Fruit fly (Drosophila melanogaster) whole organism, prepupa: ENCODE results near the gene CG15912.
A peak's percentile ranks its signal among the peaks of the same experiment; 100 is the strongest.

Experiments used
- CG10631 ChIP-seq: fragments of 200-800 bp; sonication (Bioruptor generic); optimal IDR thresholded peaks from 2 replicates; lab custom pipeline; 2016; ENCODE audit warnings: missing biosample characterization, missing genetic modification characterization
- CG10669 ChIP-seq: fragments of 200-800 bp; sonication (Bioruptor generic); optimal IDR thresholded peaks from 3 replicates; lab custom pipeline; 2018; ENCODE audit warnings: missing biosample characterization, mild to moderate bottlenecking, missing genetic modification characterization, moderate library complexity
- CG11294 ChIP-seq: fragments of 200-800 bp; sonication (Bioruptor generic); IDR thresholded peaks from 2 replicates; pipeline ENCODE4 v1.3.6; 2022; ENCODE audit warnings: missing biosample characterization, missing genetic modification characterization
- CG15336 ChIP-seq: fragments of 200-800 bp; sonication (Bioruptor generic); IDR thresholded peaks from 2 replicates; pipeline ENCODE4 v1.3.6; 2022; ENCODE audit warnings: missing biosample characterization, missing genetic modification characterization
- CG31627 ChIP-seq: fragments of 200-800 bp; sonication (Bioruptor generic); optimal IDR thresholded peaks from 3 replicates; lab custom pipeline; 2016; ENCODE audit warnings: missing biosample characterization, missing genetic modification characterization
- CG32006 ChIP-seq: fragments of 200-800 bp; sonication (Bioruptor generic); optimal IDR thresholded peaks from 3 replicates; lab custom pipeline; 2017; ENCODE audit warnings: missing biosample characterization, mild to moderate bottlenecking, missing genetic modification characterization
- CG34406 ChIP-seq: fragments of 200-800 bp; sonication (Bioruptor generic); optimal IDR thresholded peaks from 3 replicates; lab custom pipeline; 2016; ENCODE audit warnings: missing biosample characterization, missing genetic modification characterization
- CG4318 ChIP-seq: fragments of 200-800 bp; sonication (Bioruptor generic); optimal IDR thresholded peaks from 3 replicates; lab custom pipeline; 2017; ENCODE audit warnings: missing biosample characterization, mild to moderate bottlenecking, missing genetic modification characterization
- CG6163 ChIP-seq: fragments of 200-800 bp; sonication (Bioruptor generic); IDR thresholded peaks from 3 replicates; pipeline ENCODE4 v1.3.6; 2022; ENCODE audit warnings: missing biosample characterization, missing genetic modification characterization
- CG6276 ChIP-seq: fragments of 200-800 bp; sonication (Bioruptor generic); optimal IDR thresholded peaks from 2 replicates; lab custom pipeline; 2017; ENCODE audit warnings: missing biosample characterization, mild to moderate bottlenecking, missing genetic modification characterization
- CG6792 ChIP-seq: fragments of 200-800 bp; sonication (Bioruptor generic); optimal IDR thresholded peaks from 3 replicates; lab custom pipeline; 2016; ENCODE audit warnings: missing biosample characterization, missing genetic modification characterization
- CG6854 ChIP-seq: fragments of 200-800 bp; sonication (Bioruptor generic); optimal IDR thresholded peaks from 2 replicates; lab custom pipeline; 2017; ENCODE audit warnings: missing biosample characterization, mild to moderate bottlenecking, missing genetic modification characterization
- CG8119 ChIP-seq: fragments of 200-800 bp; sonication (Bioruptor generic); IDR thresholded peaks from 3 replicates; pipeline ENCODE4 v1.3.6; 2022; ENCODE audit warnings: missing biosample characterization, missing genetic modification characterization
- CG8632 ChIP-seq: fragments of 200-800 bp; sonication (Bioruptor generic); optimal IDR thresholded peaks from 3 replicates; lab custom pipeline; 2016; ENCODE audit warnings: missing biosample characterization, missing genetic modification characterization
- CG9139 ChIP-seq: fragments of 200-800 bp; sonication (Bioruptor generic); optimal IDR thresholded peaks from 3 replicates; lab custom pipeline; 2017; ENCODE audit warnings: missing biosample characterization, mild to moderate bottlenecking, missing genetic modification characterization
- Eip75B ChIP-seq: fragments of 200-800 bp; sonication (Bioruptor generic); optimal IDR thresholded peaks from 3 replicates; lab custom pipeline; 2016; ENCODE audit warnings: missing biosample characterization, missing genetic modification characterization
- Eip78C ChIP-seq: fragments of 200-800 bp; sonication (Bioruptor generic); peaks from one replicate; lab custom pipeline; 2016; ENCODE audit warnings: missing biosample characterization, missing genetic modification characterization
- Eip93F ChIP-seq: fragments of 200-800 bp; sonication (Bioruptor generic); optimal IDR thresholded peaks from 2 replicates; lab custom pipeline; 2016; ENCODE audit warnings: missing biosample characterization, mild to moderate bottlenecking, missing genetic modification characterization
- Ets96B ChIP-seq: fragments of 200-800 bp; optimal IDR thresholded peaks from 2 replicates; lab custom pipeline; 2019; ENCODE audit warnings: missing biosample characterization, mild to moderate bottlenecking, missing genetic modification characterization, moderate library complexity
- Gug ChIP-seq: fragments of 200-800 bp; sonication (Bioruptor generic); IDR thresholded peaks from 2 replicates; pipeline ENCODE4 v1.3.6; 2022; ENCODE audit warnings: missing biosample characterization, missing genetic modification characterization
- Hr38 ChIP-seq: sonication (Bioruptor generic); optimal IDR thresholded peaks from 2 replicates; lab custom pipeline; 2016; ENCODE audit warnings: missing biosample characterization, missing genetic modification characterization
- Hr4 ChIP-seq: fragments of 200-800 bp; sonication (Bioruptor generic); optimal IDR thresholded peaks from 3 replicates; lab custom pipeline; 2016; ENCODE audit warnings: missing biosample characterization, missing genetic modification characterization
- Lpt ChIP-seq: fragments of 200-800 bp; sonication (Bioruptor generic); optimal IDR thresholded peaks from 3 replicates; lab custom pipeline; 2016; ENCODE audit warnings: missing biosample characterization, missing genetic modification characterization
- Met ChIP-seq: fragments of 200-800 bp; sonication (Bioruptor generic); optimal IDR thresholded peaks from 3 replicates; lab custom pipeline; 2016; ENCODE audit warnings: missing biosample characterization, missing genetic modification characterization
- Sox102F ChIP-seq: fragments of 200-800 bp; sonication (Bioruptor generic); optimal IDR thresholded peaks from 2 replicates; lab custom pipeline; 2016; ENCODE audit warnings: missing biosample characterization, mild to moderate bottlenecking, missing genetic modification characterization
- Sox15 ChIP-seq: fragments of 200-800 bp; sonication (Bioruptor generic); optimal IDR thresholded peaks from 3 replicates; lab custom pipeline; 2016; ENCODE audit warnings: missing biosample characterization, missing genetic modification characterization
- achi ChIP-seq: fragments of 200-800 bp; sonication (Bioruptor generic); optimal IDR thresholded peaks from 3 replicates; lab custom pipeline; 2016; ENCODE audit warnings: missing biosample characterization, missing genetic modification characterization
- dac ChIP-seq: fragments of 200-800 bp; sonication (Bioruptor generic); optimal IDR thresholded peaks from 2 replicates; lab custom pipeline; 2017; ENCODE audit warnings: missing biosample characterization, mild to moderate bottlenecking, missing genetic modification characterization
- dsx ChIP-seq: fragments of 200-800 bp; optimal IDR thresholded peaks from 3 replicates; lab custom pipeline; 2019; ENCODE audit warnings: missing biosample characterization, mild to moderate bottlenecking, missing genetic modification characterization, moderate library complexity; ENCODE audit not compliant: poor library complexity, severe bottlenecking
- eg ChIP-seq: fragments of 200-800 bp; sonication (Bioruptor generic); IDR thresholded peaks from 3 replicates; pipeline ENCODE4 v1.3.6; 2022; ENCODE audit warnings: missing biosample characterization, missing genetic modification characterization
- fd59A ChIP-seq: fragments of 200-800 bp; sonication (Bioruptor generic); optimal IDR thresholded peaks from 2 replicates; lab custom pipeline; 2017; ENCODE audit warnings: missing biosample characterization, mild to moderate bottlenecking, missing genetic modification characterization, missing genetic modification reagents
- fd85E ChIP-seq: fragments of 200-800 bp; sonication (Bioruptor generic); optimal IDR thresholded peaks from 3 replicates; lab custom pipeline; 2016; ENCODE audit warnings: missing biosample characterization, missing genetic modification characterization
- fkh ChIP-seq: fragments of 200-800 bp; sonication (Bioruptor generic); optimal IDR thresholded peaks from 3 replicates; lab custom pipeline; 2017; ENCODE audit warnings: missing biosample characterization, mild to moderate bottlenecking, missing genetic modification characterization, moderate library complexity
- lz ChIP-seq: fragments of 200-800 bp; sonication (Bioruptor generic); optimal IDR thresholded peaks from 3 replicates; lab custom pipeline; 2016; ENCODE audit warnings: missing biosample characterization, missing genetic modification characterization
- spab ChIP-seq: fragments of 200-800 bp; sonication (Bioruptor generic); optimal IDR thresholded peaks from 2 replicates; lab custom pipeline; 2017; ENCODE audit warnings: missing biosample characterization, mild to moderate bottlenecking, missing genetic modification characterization, missing genetic modification reagents
- ss ChIP-seq, 2 experiments: fragments of 200-800 bp; sonication (Bioruptor generic); optimal IDR thresholded peaks; 2 replicates in 1 of 2; 3 replicates in 1 of 2; lab custom pipeline; 2017 to 2018; ENCODE audit warnings: mild to moderate bottlenecking in 2 of 2, missing biosample characterization in 2 of 2, missing genetic modification characterization in 2 of 2, moderate library complexity in 1 of 2
- svp ChIP-seq: fragments of 200-800 bp; sonication (Bioruptor generic); peaks from one replicate; lab custom pipeline; 2016; ENCODE audit warnings: missing biosample characterization, missing genetic modification characterization
- topi ChIP-seq: fragments of 200-800 bp; sonication (Bioruptor generic); optimal IDR thresholded peaks from 3 replicates; lab custom pipeline; 2016; ENCODE audit warnings: missing biosample characterization, missing genetic modification characterization
- vri ChIP-seq: fragments of 200-800 bp; sonication (Bioruptor generic); optimal IDR thresholded peaks from 3 replicates; lab custom pipeline; 2016; ENCODE audit warnings: missing biosample characterization, mild to moderate bottlenecking, missing genetic modification characterization

CG15912 gene

dm6 chrX:4581769-4582168 is 32.9 kb downstream of the CG15912 start (continued):
- TF ChIP-seq CG31627 (GFP tag; lab: Kevin White, UChicago) (peak; percentile 3), dac (GFP tag; lab: Kevin White, UChicago) (no peak), Lpt (no peak), Eip93F (no peak), spab (no peak), topi (GFP tag; lab: Kevin White, UChicago) (peak; percentile 24), CG11294 (GFP tag; lab: Robert Waterston, UW) (no peak), svp (GFP tag; lab: Kevin White, UChicago) (peak; percentile 43), CG6854 (GFP tag; lab: Kevin White, UChicago) (no peak), fd59A (GFP tag; lab: Kevin White, UChicago) (no peak), Ets96B (tag; lab: Kevin White, UChicago) (no peak), eg (GFP tag; lab: Robert Waterston, UW) (0 out of 3 replicates have a peak, but pooled peaks have one; percentile 23), Met (peak; percentile 36), CG6276 (no peak), CG8119 (GFP tag; lab: Robert Waterston, UW) (0 out of 3 replicates have a peak, but pooled peaks have one; percentile 18), fkh (GFP tag; lab: Kevin White, UChicago) (no peak), Gug (GFP tag; lab: Robert Waterston, UW) (no peak), CG32006 (peak; percentile 21), CG9139 (GFP tag; lab: Kevin White, UChicago) (no peak), CG10631 (GFP tag; lab: Kevin White, UChicago) (peak; percentile 29), achi (GFP tag; lab: Kevin White, UChicago) (peak; percentile 14), CG34406 (GFP tag; lab: Kevin White, UChicago) (no peak), lz (peak; percentile 3)

dm6 chrX:4582422-4582821 is 33.6 kb downstream of the CG15912 start:
- TF ChIP-seq CG4318 (GFP tag; lab: Kevin White, UChicago), result peak; percentile 7
- TF ChIP-seq CG15336 (GFP tag; lab: Robert Waterston, UW), result peak; percentile 74
- TF ChIP-seq eg (GFP tag; lab: Robert Waterston, UW), result peak; percentile 48; the same call in 1 of the 3 replicates
- no peak for TF ChIP-seq fd85E
- TF ChIP-seq Sox102F (GFP tag; lab: Kevin White, UChicago), result no peak
- TF ChIP-seq CG8119 (GFP tag; lab: Robert Waterston, UW), result peak; percentile 67
- no peak for TF ChIP-seq fkh (GFP tag; lab: Kevin White, UChicago)
- TF ChIP-seq CG6854 (GFP tag; lab: Kevin White, UChicago), result no peak
- peak; percentile 16 for TF ChIP-seq Hr4
- TF ChIP-seq CG6792 (GFP tag; lab: Kevin White, UChicago), result no peak
- TF ChIP-seq CG6163 (GFP tag; lab: Robert Waterston, UW), result peak; percentile 45; the same call in 1 of the 3 replicates
- TF ChIP-seq Eip75B (GFP tag; lab: Kevin White, UChicago), result no peak
- peak; percentile 57 for TF ChIP-seq Eip78C
- peak; percentile 56 for TF ChIP-seq CG32006
- TF ChIP-seq CG6276, result no peak

- no peak for TF ChIP-seq Hr38 (GFP tag; lab: Kevin White, UChicago)
- TF ChIP-seq dsx (GFP tag; lab: Kevin White, UChicago), result no peak
- TF ChIP-seq Sox15, result no peak
- no peak for TF ChIP-seq vri
- TF ChIP-seq CG8119 (GFP tag; lab: Robert Waterston, UW), result no peak
- no peak for TF ChIP-seq Eip93F
- TF ChIP-seq CG10669 (GFP tag; lab: Kevin White, UChicago), result no peak
- no peak for TF ChIP-seq CG8632
- no peak for TF ChIP-seq ss (GFP tag; optimal IDR thresholded peaks at IDR 0.05; lab: Kevin White, UChicago)
- no peak for TF ChIP-seq topi (GFP tag; lab: Kevin White, UChicago)
- TF ChIP-seq Met, result no peak
Observed at dm6 chrX:4587584-4587983, 38.7 kb downstream of the CG15912 start.
